Fruit fly (Drosophila melanogaster): ENCODE data around the gene mtgo.
A peak's percentile ranks its signal among the peaks of the same experiment; 100 is the strongest.

Gene mtgo

dm6 chr2L:16535071-16535581, 9.7 kb upstream of the mtgo start (continued):
- TF ChIP-seq aop (GFP tag; IDR thresholded peaks at IDR 0.05): no peak
- TF ChIP-seq Hand (GFP tag; optimal IDR thresholded peaks at IDR 0.05): peak; percentile 74
- TF ChIP-seq CG1529 (GFP tag; optimal IDR thresholded peaks at IDR 0.05): peak; percentile 45
- TF ChIP-seq CG8924 (tag; optimal IDR thresholded peaks at IDR 0.05): peak; percentile 78
- peak; percentile 68 for TF ChIP-seq CG7556 (GFP tag; optimal IDR thresholded peaks at IDR 0.05)
- TF ChIP-seq grn (GFP tag; optimal IDR thresholded peaks at IDR 0.05): no peak
- no peak for TF ChIP-seq C15 (GFP tag; IDR thresholded peaks at IDR 0.05)
- TF ChIP-seq crc (GFP tag; optimal IDR thresholded peaks at IDR 0.05): peak; percentile 70
- peak in 1 of 2 experiments; percentile 41 for TF ChIP-seq Trl (optimal IDR thresholded peaks at IDR 0.05)
- peak; percentile 63 for TF ChIP-seq Trl (GFP tag; optimal IDR thresholded peaks at IDR 0.05)
- peak; percentile 86 for TF ChIP-seq CG10147 (GFP tag; optimal IDR thresholded peaks at IDR 0.05)
- peak in 1 of 2 experiments; percentile 1 for TF ChIP-seq crp (GFP tag; optimal IDR thresholded peaks at IDR 0.05)
- no peak; the same call in 1 of the 2 replicates for TF ChIP-seq CG17328 (GFP tag; IDR thresholded peaks at IDR 0.05)
- TF ChIP-seq CG8944 (GFP tag; optimal IDR thresholded peaks at IDR 0.05): peak; percentile 53
- TF ChIP-seq Doc3 (GFP tag; IDR thresholded peaks at IDR 0.05; ENCODE audit: partially characterized antibody): no peak
- no peak for TF ChIP-seq inv (GFP tag; IDR thresholded peaks at IDR 0.05; ENCODE audit: partially characterized antibody)
- no peak for TF ChIP-seq ab (GFP tag; optimal IDR thresholded peaks at IDR 0.05)
- no peak for TF ChIP-seq Stat92E (GFP tag; optimal IDR thresholded peaks at IDR 0.05)
- TF ChIP-seq CG8359 (GFP tag; optimal IDR thresholded peaks at IDR 0.05; ENCODE audit: borderline replicate concordance): no peak
- peak; percentile 31 for TF ChIP-seq gcm (GFP tag; optimal IDR thresholded peaks at IDR 0.05)
- TF ChIP-seq Rx (GFP tag; IDR thresholded peaks at IDR 0.05): peak; percentile 28; the same call in 1 of the 2 replicates
- TF ChIP-seq lola (GFP tag; optimal IDR thresholded peaks at IDR 0.05): peak in 1 of 3 experiments; percentile 8
- TF ChIP-seq jigr1 (GFP tag; IDR thresholded peaks at IDR 0.05): 0 out of 3 replicates have a peak, but pooled peaks have one; percentile 50
- TF ChIP-seq hkb (optimal IDR thresholded peaks at IDR 0.05): no peak
- peak; percentile 38; the same call in 1 of the 2 replicates for TF ChIP-seq hkb (GFP tag; IDR thresholded peaks at IDR 0.05)
- TF ChIP-seq dan (GFP tag; IDR thresholded peaks at IDR 0.05): no peak
- TF ChIP-seq TFAM (GFP tag; optimal IDR thresholded peaks at IDR 0.05): no peak
- peak; percentile 73 for TF ChIP-seq Bteb2 (GFP tag; optimal IDR thresholded peaks at IDR 0.05)
- no peak for TF ChIP-seq psq (GFP tag; optimal IDR thresholded peaks at IDR 0.05)
- no peak for TF ChIP-seq dmrt11E (tag; optimal IDR thresholded peaks at IDR 0.05)
- no peak for TF ChIP-seq MESR4 (GFP tag; optimal IDR thresholded peaks at IDR 0.05)
- TF ChIP-seq Scr (GFP tag; IDR thresholded peaks at IDR 0.05; ENCODE audit: partially characterized antibody): no peak
- TF ChIP-seq org-1 (GFP tag; optimal IDR thresholded peaks at IDR 0.05): peak; percentile 63
- TF ChIP-seq CG32772 (GFP tag; IDR thresholded peaks at IDR 0.05): no peak; the same call in 1 of the 2 replicates
- no peak for TF ChIP-seq toy (GFP tag; IDR thresholded peaks at IDR 0.05)
- TF ChIP-seq MBD-R2 (GFP tag; IDR thresholded peaks at IDR 0.05): 0 out of 2 replicates have a peak, but pooled peaks have one; percentile 11
- TF ChIP-seq CG6272 (GFP tag; IDR thresholded peaks at IDR 0.05): no peak
- TF ChIP-seq unc-4 (GFP tag; IDR thresholded peaks at IDR 0.05; ENCODE audit: partially characterized antibody): no peak
- TF ChIP-seq CG2678 (tag; optimal IDR thresholded peaks at IDR 0.05): peak; percentile 91
- peak; percentile 19 for TF ChIP-seq CG6683 (GFP tag; optimal IDR thresholded peaks at IDR 0.05)
- no peak for TF ChIP-seq ash1 (GFP tag; optimal IDR thresholded peaks at IDR 0.05)
- peak; percentile 84 for TF ChIP-seq phol (tag; optimal IDR thresholded peaks at IDR 0.05)
- TF ChIP-seq CkIIα-i1 (GFP tag; IDR thresholded peaks at IDR 0.05): no peak
- TF ChIP-seq CG6765 (GFP tag; optimal IDR thresholded peaks at IDR 0.05): peak; percentile 30
- TF ChIP-seq Bdp1 (GFP tag; optimal IDR thresholded peaks at IDR 0.05): peak; percentile 37
- no peak for TF ChIP-seq dimm (GFP tag; IDR thresholded peaks at IDR 0.05)
- TF ChIP-seq lab (GFP tag; optimal IDR thresholded peaks at IDR 0.05): peak; percentile 74
- peak; percentile 19 for TF ChIP-seq CG1832 (GFP tag; optimal IDR thresholded peaks at IDR 0.05)
- no peak; the same call in 1 of the 2 replicates for TF ChIP-seq Adf1 (GFP tag; IDR thresholded peaks at IDR 0.05)
- no peak for TF ChIP-seq bbx (GFP tag; IDR thresholded peaks at IDR 0.05; ENCODE audit: partially characterized antibody)

All from whole organism, embryonic.